Worm (Caenorhabditis elegans) whole organism, L4 larva: ENCODE data around the gene vars-1.
A peak's percentile ranks its signal among the peaks of the same experiment; 100 is the strongest.

Experiments
- F44E2.7 ChIP-seq: fragments of 200-800 bp; sonication (Bioruptor generic); IDR thresholded peaks from 2 replicates; pipeline ENCODE4 v2.1.2; 2022; ENCODE audit warnings: missing genetic modification characterization, missing compliant biosample characterization
- F49E8.2 ChIP-seq: sonication (generic microtip); optimal IDR thresholded peaks from 2 replicates; lab custom pipeline; 2016; ENCODE audit warnings: missing compliant biosample characterization, mild to moderate bottlenecking, missing genetic modification characterization, borderline replicate concordance
- Y48G9A.11 ChIP-seq: fragments of 200-800 bp; sonication (Bioruptor generic); IDR thresholded peaks from 2 replicates; pipeline ENCODE4 v1.3.6; 2022; ENCODE audit warnings: missing genetic modification reagents, missing genetic modification characterization, missing compliant biosample characterization
- Y5F2A.4 ChIP-seq: fragments of 200-800 bp; sonication (Bioruptor generic); optimal IDR thresholded peaks from 2 replicates; lab custom pipeline; 2018; ENCODE audit warnings: mild to moderate bottlenecking, missing genetic modification characterization, missing compliant biosample characterization
- ZK337.2 ChIP-seq: fragments of 200-800 bp; sonication (Bioruptor generic); IDR thresholded peaks from 2 replicates; pipeline ENCODE4 v1.3.6; 2022; ENCODE audit warnings: missing genetic modification reagents, missing genetic modification characterization, missing compliant biosample characterization
- aha-1 ChIP-seq: fragments of 150-350 bp; peaks from one replicate; lab custom pipeline; 2014; ENCODE audit warnings: missing biosample characterization, missing genetic modification characterization
- aly-2 ChIP-seq: sonication (generic microtip); optimal IDR thresholded peaks from 2 replicates; lab custom pipeline; 2018; ENCODE audit warnings: missing biosample characterization, missing genetic modification characterization
- arid-1 ChIP-seq: fragments of 200-800 bp; sonication (Bioruptor generic); conservative IDR thresholded peaks from 2 replicates; pipeline ENCODE4 v1.3.6; 2022; ENCODE audit warnings: missing genetic modification reagents, missing genetic modification characterization, missing compliant biosample characterization
- attf-4 ChIP-seq: sonication (generic microtip); optimal IDR thresholded peaks from 3 replicates; lab custom pipeline; 2017; ENCODE audit warnings: missing biosample characterization, missing genetic modification characterization
- ces-1 ChIP-seq: fragments of 150-350 bp; sonication (generic microtip); optimal IDR thresholded peaks from 4 replicates; lab custom pipeline; 2014; ENCODE audit warnings: missing biosample characterization, missing genetic modification reagents, missing genetic modification characterization
- ctbp-1 ChIP-seq: fragments of 200-800 bp; sonication (Bioruptor generic); IDR thresholded peaks from 2 replicates; pipeline ENCODE4 v1.3.6; 2022; ENCODE audit warnings: missing genetic modification reagents, missing genetic modification characterization, missing compliant biosample characterization
- daf-16 ChIP-seq, 3 experiments: sonication (generic microtip); optimal IDR thresholded peaks; 2 replicates each; lab custom pipeline; 2016 to 2017; ENCODE audit warnings: missing genetic modification characterization in 3 of 3, missing genetic modification reagents in 3 of 3, mild to moderate bottlenecking in 2 of 3, missing compliant biosample characterization in 2 of 3, missing biosample characterization in 1 of 3, moderate library complexity in 1 of 3
- dmd-6 ChIP-seq: fragments of 200-800 bp; sonication (Bioruptor generic); IDR thresholded peaks from 2 replicates; pipeline ENCODE4 v1.3.6; 2022; ENCODE audit warnings: missing genetic modification reagents, missing genetic modification characterization, missing compliant biosample characterization
- dpl-1 ChIP-seq: fragments of 150-350 bp; optimal IDR thresholded peaks from 2 replicates; lab custom pipeline; 2014; ENCODE audit warnings: missing biosample characterization, missing genetic modification reagents, missing genetic modification characterization
- dve-1 ChIP-seq: sonication (generic microtip); optimal IDR thresholded peaks from 2 replicates; lab custom pipeline; 2017; ENCODE audit warnings: antibody characterized with exemption, mild to moderate bottlenecking, missing genetic modification characterization, missing compliant biosample characterization; ENCODE audit not compliant: insufficient read depth
- egl-43 ChIP-seq: fragments of 200-800 bp; sonication (Bioruptor generic); IDR thresholded peaks from 2 replicates; pipeline ENCODE4 v1.3.6; 2022; ENCODE audit warnings: missing genetic modification reagents, missing genetic modification characterization, missing compliant biosample characterization
- hif-1 ChIP-seq, 2 experiments: sonication (generic microtip); optimal IDR thresholded peaks; 2 replicates each; lab custom pipeline; 2016 to 2017; ENCODE audit warnings: missing compliant biosample characterization in 2 of 2, missing genetic modification characterization in 2 of 2, missing genetic modification reagents in 2 of 2, missing genotype in 2 of 2, mild to moderate bottlenecking in 1 of 2
- hlh-30 ChIP-seq: sonication (generic microtip); optimal IDR thresholded peaks from 2 replicates; lab custom pipeline; 2017; ENCODE audit warnings: antibody characterized with exemption, mild to moderate bottlenecking, missing genetic modification characterization, missing compliant biosample characterization; ENCODE audit not compliant: insufficient read depth
- lin-1 ChIP-seq: fragments of 200-800 bp; sonication (Bioruptor generic); IDR thresholded peaks from 2 replicates; pipeline ENCODE4 v1.3.6; 2022; ENCODE audit warnings: missing genetic modification reagents, missing genetic modification characterization, missing compliant biosample characterization
- lin-29 ChIP-seq: fragments of 200-800 bp; sonication (Bioruptor generic); IDR thresholded peaks from 2 replicates; pipeline ENCODE4 v1.3.6; 2022; ENCODE audit warnings: missing genetic modification reagents, missing genetic modification characterization, missing compliant biosample characterization
- lin-38 ChIP-seq: fragments of 200-800 bp; sonication (Bioruptor generic); IDR thresholded peaks from 2 replicates; pipeline ENCODE4 v1.3.6; 2022; ENCODE audit warnings: missing genetic modification reagents, missing genetic modification characterization, missing compliant biosample characterization
- lin-39 ChIP-seq: fragments of 150-350 bp; optimal IDR thresholded peaks from 2 replicates; lab custom pipeline; 2014; ENCODE audit warnings: missing biosample characterization, missing genetic modification reagents, missing genetic modification characterization
- madf-9 ChIP-seq: fragments of 200-800 bp; sonication (Bioruptor generic); conservative IDR thresholded peaks from 2 replicates; pipeline ENCODE4 v1.3.6; 2022; ENCODE audit warnings: missing genetic modification reagents, missing genetic modification characterization, missing compliant biosample characterization
- mes-2 ChIP-seq: sonication (generic microtip); optimal IDR thresholded peaks from 2 replicates; lab custom pipeline; 2016; ENCODE audit warnings: missing genotype, mild to moderate bottlenecking, missing genetic modification characterization, missing compliant biosample characterization; ENCODE audit not compliant: poor library complexity, severe bottlenecking
- mxl-3 ChIP-seq: fragments of 200-800 bp; sonication (Bioruptor generic); optimal IDR thresholded peaks from 2 replicates; lab custom pipeline; 2018; ENCODE audit warnings: mild to moderate bottlenecking, missing genetic modification characterization, missing compliant biosample characterization
- nhr-102 ChIP-seq: sonication (generic microtip); optimal IDR thresholded peaks from 2 replicates; lab custom pipeline; 2016; ENCODE audit warnings: mild to moderate bottlenecking, missing genetic modification characterization, moderate library complexity, missing compliant biosample characterization
- nhr-111 ChIP-seq: fragments of 200-800 bp; sonication (Bioruptor generic); optimal IDR thresholded peaks from 2 replicates; lab custom pipeline; 2018; ENCODE audit warnings: mild to moderate bottlenecking, missing genetic modification characterization, missing compliant biosample characterization
- nhr-42 ChIP-seq: fragments of 200-800 bp; sonication (Bioruptor generic); IDR thresholded peaks from 2 replicates; pipeline ENCODE4 v1.3.6; 2022; ENCODE audit warnings: missing genetic modification characterization, missing compliant biosample characterization
- nhr-76 ChIP-seq: fragments of 150-350 bp; optimal IDR thresholded peaks from 2 replicates; lab custom pipeline; 2014; ENCODE audit warnings: missing biosample characterization, missing genetic modification characterization
- pha-4 ChIP-seq, 2 experiments: fragments of 150-350 bp in 1 of 2; fragments of 200-800 bp in 1 of 2; sonication (Bioruptor generic) in 1 of 2; IDR thresholded peaks in 1 of 2; optimal IDR thresholded peaks in 1 of 2; 2 replicates each; pipeline versions ENCODE4 v1.3.6 to Lab custom; 2014 to 2022; ENCODE audit warnings: missing genetic modification characterization in 2 of 2, missing genetic modification reagents in 2 of 2, missing biosample characterization in 1 of 2, missing compliant biosample characterization in 1 of 2
- sdz-12 ChIP-seq: fragments of 200-800 bp; sonication (Bioruptor generic); optimal IDR thresholded peaks from 2 replicates; lab custom pipeline; 2018; ENCODE audit warnings: mild to moderate bottlenecking, missing genetic modification characterization, missing compliant biosample characterization
- set-16 ChIP-seq: fragments of 200-800 bp; sonication (Bioruptor generic); IDR thresholded peaks from 2 replicates; pipeline ENCODE4 v1.3.6; 2022; ENCODE audit warnings: missing genetic modification reagents, missing genetic modification characterization, missing compliant biosample characterization
- skn-1 ChIP-seq: fragments of 150-350 bp; optimal IDR thresholded peaks from 2 replicates; lab custom pipeline; 2014; ENCODE audit warnings: missing biosample characterization, missing genetic modification characterization
- snpc-1.2 ChIP-seq: fragments of 200-800 bp; sonication (Bioruptor generic); IDR thresholded peaks from 2 replicates; pipeline ENCODE4 v1.3.6; 2022; ENCODE audit warnings: missing genetic modification reagents, missing genetic modification characterization, missing compliant biosample characterization
- snpc-4 ChIP-seq: fragments of 150-350 bp; optimal IDR thresholded peaks from 2 replicates; lab custom pipeline; 2014; ENCODE audit warnings: missing biosample characterization, missing genetic modification characterization
- tag-97 ChIP-seq: fragments of 200-800 bp; sonication (Bioruptor generic); IDR thresholded peaks from 2 replicates; pipeline ENCODE4 v1.3.6; 2022; ENCODE audit warnings: missing genetic modification characterization, missing compliant biosample characterization
- unc-62 ChIP-seq, 3 experiments: fragments of 150-350 bp in 1 of 3; sonication (generic microtip); optimal IDR thresholded peaks in 2 of 3; peaks in 1 of 3; 1 replicate in 1 of 3; 2 replicates in 2 of 3; lab custom pipeline; 2014 to 2017; ENCODE audit warnings: missing biosample characterization in 3 of 3, missing genetic modification characterization in 3 of 3, missing genetic modification reagents in 3 of 3, missing genotype in 1 of 3
- zfp-2 ChIP-seq: sonication (generic microtip); optimal IDR thresholded peaks from 2 replicates; lab custom pipeline; 2016; ENCODE audit warnings: mild to moderate bottlenecking, missing genetic modification characterization, missing compliant biosample characterization

vars-1 gene

DNA sequence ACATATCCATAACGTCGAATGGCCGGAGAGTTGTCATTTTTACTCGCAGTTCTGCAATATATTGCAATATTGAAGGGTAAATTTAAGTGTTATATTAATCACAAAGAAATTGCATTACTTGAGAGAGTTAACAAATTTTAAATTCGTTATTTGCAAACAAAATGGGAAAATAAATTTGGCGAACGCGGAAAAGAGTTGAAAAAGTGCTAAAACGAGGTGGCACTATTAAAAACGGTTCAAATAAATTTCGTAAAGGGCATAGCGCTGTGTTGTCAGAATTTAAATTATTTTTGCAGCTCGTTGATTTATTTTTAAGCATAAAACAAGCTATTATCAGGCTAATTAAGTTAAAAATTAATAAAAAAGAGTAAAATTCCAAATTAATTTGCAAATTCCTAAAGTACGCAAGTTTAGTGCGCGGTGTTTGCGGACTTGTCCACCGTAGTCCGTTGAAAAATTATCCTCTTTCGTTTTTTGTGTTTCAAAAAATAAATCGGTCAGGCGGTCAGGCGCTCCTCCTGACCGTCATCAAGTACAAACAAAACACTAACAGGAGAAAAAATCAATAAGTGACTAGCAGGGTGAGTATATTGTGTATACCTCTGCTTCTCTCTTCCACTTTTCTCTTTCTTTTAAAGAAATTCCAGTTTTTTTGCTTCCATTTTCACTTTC, 47.7 kb upstream of the vars-1 start, which contains the start of the genes natb-1 and abhd-12 (continued):
- TF ChIP-seq tag-97 (GFP tag; lab: Robert Waterston, UW) (no peak), skn-1 (no peak), daf-16 (GFP tag; optimal IDR thresholded peaks at IDR 0.05; lab: Kevin White, UChicago) (no peak), daf-16 (tag; optimal IDR thresholded peaks at IDR 0.05; lab: Kevin White, UChicago) (peak; percentile 56), zfp-2 (no peak), F44E2.7 (GFP tag; lab: Robert Waterston, UW) (no peak), nhr-42 (GFP tag; lab: Robert Waterston, UW) (no peak), ces-1 (GFP tag; lab: Kevin White, UChicago) (no peak), aha-1 (no peak), F49E8.2 (no peak), dmd-6 (GFP tag; lab: Robert Waterston, UW) (no peak), hif-1 (tag; optimal IDR thresholded peaks at IDR 0.05; lab: Kevin White, UChicago) (no peak), mes-2 (tag; lab: Kevin White, UChicago) (peak; percentile 46), arid-1 (GFP tag; lab: Robert Waterston, UW) (no peak)

DNA sequence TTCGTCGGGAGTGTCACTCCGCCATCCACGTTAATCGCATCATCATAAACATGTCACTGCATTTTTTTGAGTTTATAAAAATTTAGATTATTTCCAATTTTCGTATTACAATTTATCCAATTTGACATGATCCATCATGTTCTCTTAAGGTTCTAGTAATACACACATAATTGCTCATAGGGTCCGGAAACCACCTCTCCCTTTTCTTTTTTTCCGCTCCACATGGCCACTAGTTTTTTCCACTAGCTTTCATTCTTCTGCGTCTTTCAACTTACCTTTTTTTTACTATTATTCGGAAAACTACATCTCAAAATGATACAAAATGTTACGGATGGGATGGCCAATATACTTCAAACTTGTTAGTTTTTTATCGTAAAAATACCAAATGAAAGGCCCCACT, 45.4 kb upstream of the vars-1 start, which contains the start of gene Y97E10AL.1:
Y97E10AL.1 (plus strand) TSS at position 301 of the 400 bp plus-strand sequence.
- TF ChIP-seq lin-38 (no peak), dpl-1 (GFP tag; lab: Kevin White, UChicago) (no peak), lin-1 (GFP tag; lab: Robert Waterston, UW) (no peak)

DNA sequence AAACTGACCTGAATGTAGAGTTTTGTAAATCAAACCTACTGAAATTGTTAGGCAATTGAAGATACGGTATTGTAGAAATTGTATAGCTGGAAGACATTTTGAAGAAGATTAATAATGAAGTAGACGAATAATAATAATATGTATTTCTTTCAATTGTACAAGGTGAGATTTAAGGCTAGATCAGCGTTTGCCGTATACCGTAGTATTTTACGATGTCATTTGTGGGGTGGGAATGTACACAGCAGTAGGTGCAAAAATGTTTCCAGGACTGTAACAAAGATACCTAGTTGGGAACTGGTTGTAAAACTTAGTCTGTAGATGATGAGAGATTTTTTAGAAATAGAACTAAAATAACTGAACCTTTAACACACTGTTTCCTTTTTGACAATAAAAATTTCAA, 36.6 kb upstream of the vars-1 start, which contains the start of gene ceh-76:
ceh-76 (minus strand) TSS at position 101 of the 400 bp plus-strand sequence.
- TF ChIP-seq ZK337.2 (GFP tag; lab: Robert Waterston, UW) (no peak), tag-97 (GFP tag; lab: Robert Waterston, UW) (no peak), lin-29 (GFP tag; lab: Robert Waterston, UW) (no peak), attf-4 (no peak), ctbp-1 (no peak), snpc-1.2 (GFP tag; lab: Robert Waterston, UW) (no peak), ces-1 (GFP tag; lab: Kevin White, UChicago) (no peak), nhr-102 (tag; lab: Kevin White, UChicago) (no peak), unc-62 (GFP tag; optimal IDR thresholded peaks at IDR 0.05 in 1 of 2; lab: Kevin White, UChicago) (no peak), unc-62 (tag; optimal IDR thresholded peaks at IDR 0.05; lab: Kevin White, UChicago) (no peak), egl-43 (no peak), hlh-30 (no peak), madf-9 (GFP tag; lab: Robert Waterston, UW) (no peak), aly-2 (tag; lab: Kevin White, UChicago) (no peak), snpc-4 (tag; lab: Kevin White, UChicago) (no peak), dve-1 (no peak), Y5F2A.4 (GFP tag; lab: Kevin White, UChicago) (no peak)

DNA sequence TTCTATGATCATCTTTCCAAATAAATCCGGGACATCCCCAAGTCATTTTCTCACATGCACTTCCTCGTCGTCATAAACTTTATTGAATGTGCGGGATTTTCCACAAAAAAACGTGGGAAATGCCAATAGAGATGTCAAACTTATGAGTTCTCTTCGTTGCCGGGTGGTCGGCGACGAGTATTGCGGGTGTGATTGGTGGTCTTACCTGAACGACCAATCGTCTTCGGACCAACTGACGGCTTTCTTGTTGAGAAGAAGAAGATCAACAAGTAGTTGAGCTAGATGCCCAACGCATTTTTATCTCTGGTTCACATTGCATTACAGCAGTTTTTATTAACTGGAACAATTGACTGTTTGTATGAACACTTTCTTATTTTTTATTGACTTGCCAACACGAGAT, 36.0 kb upstream of the vars-1 start:
- TF ChIP-seq set-16 (GFP tag; lab: Robert Waterston, UW) (no peak), sdz-12 (GFP tag; lab: Kevin White, UChicago) (no peak), nhr-76 (no peak), lin-39 (tag; lab: Kevin White, UChicago) (no peak), mxl-3 (no peak), pha-4 (GFP tag; IDR thresholded peaks at IDR 0.05; lab: Robert Waterston, UW) (no peak), pha-4 (tag; optimal IDR thresholded peaks at IDR 0.05; lab: Kevin White, UChicago) (no peak), snpc-4 (tag; lab: Kevin White, UChicago) (no peak), Y48G9A.11 (GFP tag; lab: Robert Waterston, UW) (no peak), nhr-111 (GFP tag; lab: Kevin White, UChicago) (no peak)
- TF ChIP-seq, all 104 proteins: peak for 0
